Worm (Caenorhabditis elegans) whole organism, L4 larva: ENCODE results near the gene T25B6.6.

Experiments used
- D1046.2 ChIP-seq: fragments of 200-800 bp; sonication (Bioruptor generic); IDR thresholded peaks from 2 replicates; pipeline ENCODE4 v1.3.6; 2022; ENCODE audit warnings: missing genetic modification characterization, missing compliant biosample characterization
- T20F7.1 ChIP-seq: fragments of 200-800 bp; sonication (Bioruptor generic); optimal IDR thresholded peaks from 2 replicates; lab custom pipeline; 2018; ENCODE audit warnings: mild to moderate bottlenecking, missing genetic modification characterization, missing compliant biosample characterization
- T26A8.4 ChIP-seq: fragments of 200-800 bp; sonication (Bioruptor generic); IDR thresholded peaks from 2 replicates; pipeline ENCODE4 v1.3.6; 2022; ENCODE audit warnings: missing genetic modification characterization, missing compliant biosample characterization
- Y75B8A.6 ChIP-seq: fragments of 200-800 bp; sonication (Bioruptor generic); IDR thresholded peaks from 2 replicates; pipeline ENCODE4 v1.3.6; 2022; ENCODE audit warnings: missing genetic modification reagents, missing genetic modification characterization, missing compliant biosample characterization
- ZK546.5 ChIP-seq, 2 experiments: sonication (generic microtip); optimal IDR thresholded peaks; 2 replicates each; lab custom pipeline; 2017; ENCODE audit warnings: missing biosample characterization in 2 of 2, missing genetic modification characterization in 2 of 2
- aha-1 ChIP-seq: fragments of 150-350 bp; peaks from one replicate; lab custom pipeline; 2014; ENCODE audit warnings: missing biosample characterization, missing genetic modification characterization
- ceh-32 ChIP-seq: sonication (generic microtip); optimal IDR thresholded peaks from 2 replicates; lab custom pipeline; 2016; ENCODE audit warnings: mild to moderate bottlenecking, missing genetic modification characterization, missing compliant biosample characterization; ENCODE audit not compliant: poor library complexity
- ceh-44 ChIP-seq: fragments of 200-800 bp; sonication (Bioruptor generic); IDR thresholded peaks from 2 replicates; pipeline ENCODE4 v1.3.6; 2022; ENCODE audit warnings: missing genetic modification reagents, missing genetic modification characterization, missing compliant biosample characterization
- daf-16 ChIP-seq, 3 experiments: sonication (generic microtip); optimal IDR thresholded peaks; 2 replicates each; lab custom pipeline; 2016 to 2017; ENCODE audit warnings: missing genetic modification characterization in 3 of 3, missing genetic modification reagents in 3 of 3, mild to moderate bottlenecking in 2 of 3, missing compliant biosample characterization in 2 of 3, missing biosample characterization in 1 of 3, moderate library complexity in 1 of 3
- dmd-6 ChIP-seq: fragments of 200-800 bp; sonication (Bioruptor generic); IDR thresholded peaks from 2 replicates; pipeline ENCODE4 v1.3.6; 2022; ENCODE audit warnings: missing genetic modification reagents, missing genetic modification characterization, missing compliant biosample characterization
- dmd-9 ChIP-seq: fragments of 200-800 bp; sonication (Bioruptor generic); IDR thresholded peaks from 2 replicates; pipeline ENCODE4 v1.3.6; 2022; ENCODE audit warnings: missing genetic modification reagents, missing genetic modification characterization, missing compliant biosample characterization
- egl-43 ChIP-seq: fragments of 200-800 bp; sonication (Bioruptor generic); IDR thresholded peaks from 2 replicates; pipeline ENCODE4 v1.3.6; 2022; ENCODE audit warnings: missing genetic modification reagents, missing genetic modification characterization, missing compliant biosample characterization
- fos-1 ChIP-seq: fragments of 150-350 bp; optimal IDR thresholded peaks from 2 replicates; lab custom pipeline; 2014; ENCODE audit warnings: missing biosample characterization, missing genetic modification characterization
- hlh-11 ChIP-seq: fragments of 200-800 bp; sonication (Bioruptor generic); optimal IDR thresholded peaks from 2 replicates; lab custom pipeline; 2018; ENCODE audit warnings: mild to moderate bottlenecking, missing genetic modification characterization, missing compliant biosample characterization
- lim-7 ChIP-seq: fragments of 200-800 bp; sonication (Bioruptor generic); IDR thresholded peaks from 2 replicates; pipeline ENCODE4 v1.3.6; 2022; ENCODE audit warnings: missing genetic modification characterization, missing compliant biosample characterization
- lin-1 ChIP-seq: fragments of 200-800 bp; sonication (Bioruptor generic); IDR thresholded peaks from 2 replicates; pipeline ENCODE4 v1.3.6; 2022; ENCODE audit warnings: missing genetic modification reagents, missing genetic modification characterization, missing compliant biosample characterization
- lin-38 ChIP-seq: fragments of 200-800 bp; sonication (Bioruptor generic); IDR thresholded peaks from 2 replicates; pipeline ENCODE4 v1.3.6; 2022; ENCODE audit warnings: missing genetic modification reagents, missing genetic modification characterization, missing compliant biosample characterization
- nhr-102 ChIP-seq: sonication (generic microtip); optimal IDR thresholded peaks from 2 replicates; lab custom pipeline; 2016; ENCODE audit warnings: mild to moderate bottlenecking, missing genetic modification characterization, moderate library complexity, missing compliant biosample characterization
- nhr-11 ChIP-seq: fragments of 150-350 bp; optimal IDR thresholded peaks from 2 replicates; lab custom pipeline; 2014; ENCODE audit warnings: missing biosample characterization, missing genetic modification characterization
- nhr-237 ChIP-seq: sonication (generic microtip); optimal IDR thresholded peaks from 2 replicates; lab custom pipeline; 2017; ENCODE audit warnings: missing biosample characterization, missing genetic modification characterization
- nhr-25 ChIP-seq: sonication (generic microtip); optimal IDR thresholded peaks from 2 replicates; lab custom pipeline; 2017; ENCODE audit warnings: missing genetic modification characterization, mild to moderate bottlenecking, missing compliant biosample characterization, antibody characterized with exemption, moderate library complexity, borderline replicate concordance; ENCODE audit not compliant: insufficient read depth
- nhr-28 ChIP-seq: fragments of 150-350 bp; optimal IDR thresholded peaks from 2 replicates; lab custom pipeline; 2014; ENCODE audit warnings: missing biosample characterization, missing genetic modification characterization
- pha-4 ChIP-seq, 2 experiments: fragments of 150-350 bp in 1 of 2; fragments of 200-800 bp in 1 of 2; sonication (Bioruptor generic) in 1 of 2; IDR thresholded peaks in 1 of 2; optimal IDR thresholded peaks in 1 of 2; 2 replicates each; pipeline versions ENCODE4 v1.3.6 to Lab custom; 2014 to 2022; ENCODE audit warnings: missing genetic modification characterization in 2 of 2, missing genetic modification reagents in 2 of 2, missing biosample characterization in 1 of 2, missing compliant biosample characterization in 1 of 2
- php-3 ChIP-seq: fragments of 200-800 bp; sonication (Bioruptor generic); IDR thresholded peaks from 2 replicates; pipeline ENCODE4 v1.3.6; 2022; ENCODE audit warnings: missing genetic modification reagents, missing genetic modification characterization, missing compliant biosample characterization
- pqm-1 ChIP-seq: sonication (generic microtip); optimal IDR thresholded peaks from 2 replicates; lab custom pipeline; 2017; ENCODE audit warnings: missing biosample characterization, missing genetic modification characterization
- saeg-2 ChIP-seq: fragments of 200-800 bp; sonication (Bioruptor generic); IDR thresholded peaks from 2 replicates; pipeline ENCODE4 v1.3.6; 2022; ENCODE audit warnings: missing genetic modification reagents, missing genetic modification characterization, missing compliant biosample characterization
- spr-1 ChIP-seq: sonication (generic microtip); optimal IDR thresholded peaks from 2 replicates; lab custom pipeline; 2016; ENCODE audit warnings: mild to moderate bottlenecking, missing genetic modification characterization, missing compliant biosample characterization
- unc-62 ChIP-seq, 3 experiments: fragments of 150-350 bp in 1 of 3; sonication (generic microtip); optimal IDR thresholded peaks in 2 of 3; peaks in 1 of 3; 1 replicate in 1 of 3; 2 replicates in 2 of 3; lab custom pipeline; 2014 to 2017; ENCODE audit warnings: missing biosample characterization in 3 of 3, missing genetic modification characterization in 3 of 3, missing genetic modification reagents in 3 of 3, missing genotype in 1 of 3
- zip-11 ChIP-seq: fragments of 200-800 bp; sonication (Bioruptor generic); IDR thresholded peaks from 2 replicates; pipeline ENCODE4 v1.3.6; 2022; ENCODE audit warnings: missing genetic modification characterization, missing compliant biosample characterization
- zip-2 ChIP-seq: fragments of 150-350 bp; optimal IDR thresholded peaks from 2 replicates; lab custom pipeline; 2014; ENCODE audit warnings: missing biosample characterization, missing genetic modification characterization
- ztf-7 ChIP-seq: fragments of 150-350 bp; optimal IDR thresholded peaks from 2 replicates; lab custom pipeline; 2014; ENCODE audit warnings: missing biosample characterization, missing genetic modification characterization

The T25B6.6 gene

ce11 chrX:9035142-9035541 lies 12.5 kb upstream of the T25B6.6 start:
- no peak for TF ChIP-seq daf-16 (GFP tag; optimal IDR thresholded peaks at IDR 0.05; lab: Kevin White, UChicago)
- TF ChIP-seq daf-16 (tag; optimal IDR thresholded peaks at IDR 0.05; lab: Kevin White, UChicago) = peak; percentile 9
- peak; percentile 68 for TF ChIP-seq aha-1 (tag; lab: Kevin White, UChicago)
- TF ChIP-seq ztf-7 = peak; percentile 64
- TF ChIP-seq pqm-1 (tag; lab: Kevin White, UChicago) = peak; percentile 73
- no peak for TF ChIP-seq dmd-9 (GFP tag; lab: Robert Waterston, UW)
- TF ChIP-seq hlh-11 (tag; lab: Kevin White, UChicago) = peak; percentile 19
- no peak for TF ChIP-seq lim-7 (GFP tag; lab: Robert Waterston, UW)
- peak in 1 of 2 experiments; percentile 77 for TF ChIP-seq unc-62 (GFP tag; optimal IDR thresholded peaks at IDR 0.05 in 1 of 2; lab: Kevin White, UChicago)
- TF ChIP-seq unc-62 (tag; optimal IDR thresholded peaks at IDR 0.05; lab: Kevin White, UChicago) = no peak
- TF ChIP-seq ceh-44 (GFP tag; lab: Robert Waterston, UW) = no peak
- no peak for TF ChIP-seq zip-2 (tag; lab: Kevin White, UChicago)
- no peak for TF ChIP-seq nhr-237 (tag; lab: Kevin White, UChicago)

ce11 chrX:9034310-9034709 lies 11.6 kb upstream of the T25B6.6 start, which contains the start of gene nep-22:
Gene nep-22, plus strand, starts transcription at chrX:9034554.
- TF ChIP-seq php-3 (0 out of 2 replicates have a peak, but pooled peaks have one; percentile 31), nhr-102 (tag; lab: Kevin White, UChicago) (no peak), saeg-2 (GFP tag; lab: Robert Waterston, UW) (no peak), nhr-28 (tag; lab: Kevin White, UChicago) (peak; percentile 53), ceh-32 (tag; lab: Kevin White, UChicago) (no peak), T26A8.4 (GFP tag; lab: Robert Waterston, UW) (no peak), nhr-11 (tag; lab: Kevin White, UChicago) (no peak), hlh-11 (tag; lab: Kevin White, UChicago) (peak; percentile 36), T20F7.1 (no peak), ceh-44 (GFP tag; lab: Robert Waterston, UW) (no peak), pha-4 (GFP tag; IDR thresholded peaks at IDR 0.05; lab: Robert Waterston, UW) (no peak), pha-4 (tag; optimal IDR thresholded peaks at IDR 0.05; lab: Kevin White, UChicago) (no peak), pqm-1 (tag; lab: Kevin White, UChicago) (peak; percentile 87), Y75B8A.6 (no peak), lin-38 (GFP tag; lab: Robert Waterston, UW) (no peak), dmd-6 (GFP tag; lab: Robert Waterston, UW) (peak; percentile 57), lin-1 (GFP tag; lab: Robert Waterston, UW) (no peak)

ce11 chrX:9028909-9029520 lies 6.3 kb upstream of the T25B6.6 start, which contains the start of gene snf-12:
Gene snf-12, plus strand, starts transcription at chrX:9029470.
- no peak for TF ChIP-seq egl-43 (GFP tag; lab: Robert Waterston, UW)
- TF ChIP-seq D1046.2 = no peak
- peak; percentile 64 for TF ChIP-seq aha-1 (tag; lab: Kevin White, UChicago)
- no peak for TF ChIP-seq zip-11
- TF ChIP-seq nhr-28 (tag; lab: Kevin White, UChicago) = peak; percentile 50
- peak; percentile 7 for TF ChIP-seq nhr-25
- no peak for TF ChIP-seq spr-1 (tag; lab: Kevin White, UChicago)
- TF ChIP-seq, all 104 proteins: peak for 3

- TF ChIP-seq ZK546.5 (tag; optimal IDR thresholded peaks at IDR 0.05; lab: Kevin White, UChicago) = no peak
- peak; percentile 34 for TF ChIP-seq aha-1 (tag; lab: Kevin White, UChicago)
- TF ChIP-seq fos-1 = no peak
Observed at ce11 chrX:9027304-9027703, 4.6 kb upstream of the T25B6.6 start, which contains the start of gene T25B6.3. Gene T25B6.3, plus strand, starts transcription at chrX:9027604.
